Fruit fly (Drosophila melanogaster): ENCODE measurements around the gene CG3407.

Gene CG3407

dm6 chr2L:3777485-3777884, 35.7 kb downstream of the CG3407 start:
- TF ChIP-seq CG17801 (GFP tag; optimal IDR thresholded peaks at IDR 0.05; ENCODE audit: partially characterized antibody): no peak

- peak; percentile 70 for TF ChIP-seq CG17801 (GFP tag; optimal IDR thresholded peaks at IDR 0.05; ENCODE audit: partially characterized antibody)
These were observed 36.5 kb downstream of the CG3407 start for dm6 chr2L:3776614-3777196.

- no peak for TF ChIP-seq CG17801 (GFP tag; optimal IDR thresholded peaks at IDR 0.05; ENCODE audit: partially characterized antibody)
These were observed 37.4 kb downstream of the CG3407 start for dm6 chr2L:3775767-3776351.

dm6 chr2L:3773624-3773978, 39.6 kb downstream of the CG3407 start:
- TF ChIP-seq CG17801 (GFP tag; optimal IDR thresholded peaks at IDR 0.05; ENCODE audit: partially characterized antibody): no peak

- TF ChIP-seq CG17801 (GFP tag; optimal IDR thresholded peaks at IDR 0.05; ENCODE audit: partially characterized antibody): peak; percentile 25
These were observed 40.1 kb downstream of the CG3407 start for dm6 chr2L:3772937-3773623.

dm6 chr2L:3772599-3772936, 40.6 kb downstream of the CG3407 start:
- no peak for TF ChIP-seq CG17801 (GFP tag; optimal IDR thresholded peaks at IDR 0.05; ENCODE audit: partially characterized antibody)

dm6 chr2L:3772068-3772428, 41.2 kb downstream of the CG3407 start:
- no peak for TF ChIP-seq CG17801 (GFP tag; optimal IDR thresholded peaks at IDR 0.05; ENCODE audit: partially characterized antibody)

- TF ChIP-seq CG17801 (GFP tag; optimal IDR thresholded peaks at IDR 0.05; ENCODE audit: partially characterized antibody): peak; percentile 74
These were observed 41.8 kb downstream of the CG3407 start, which contains the start of gene bowl for dm6 chr2L:3771109-3772067. Gene bowl (plus strand): TSS chr2L:3771700.

- TF ChIP-seq CG17801 (GFP tag; optimal IDR thresholded peaks at IDR 0.05; ENCODE audit: partially characterized antibody): no peak
These were observed 43.3 kb downstream of the CG3407 start for dm6 chr2L:3769718-3770461.

- TF ChIP-seq CG17801 (GFP tag; optimal IDR thresholded peaks at IDR 0.05; ENCODE audit: partially characterized antibody): no peak
These were observed 48.0 kb downstream of the CG3407 start, which contains the start of gene CG43703 for dm6 chr2L:3765194-3765593. Gene CG43703 (plus strand): TSS chr2L:3765494.

Measured in ovary, adult (tissue).